Worm (Caenorhabditis elegans): Measurements from ENCODE around the gene VZK822L.2.
A peak's percentile ranks its signal among the peaks of the same experiment; 100 is the strongest.

The VZK822L.2 gene

DNA sequence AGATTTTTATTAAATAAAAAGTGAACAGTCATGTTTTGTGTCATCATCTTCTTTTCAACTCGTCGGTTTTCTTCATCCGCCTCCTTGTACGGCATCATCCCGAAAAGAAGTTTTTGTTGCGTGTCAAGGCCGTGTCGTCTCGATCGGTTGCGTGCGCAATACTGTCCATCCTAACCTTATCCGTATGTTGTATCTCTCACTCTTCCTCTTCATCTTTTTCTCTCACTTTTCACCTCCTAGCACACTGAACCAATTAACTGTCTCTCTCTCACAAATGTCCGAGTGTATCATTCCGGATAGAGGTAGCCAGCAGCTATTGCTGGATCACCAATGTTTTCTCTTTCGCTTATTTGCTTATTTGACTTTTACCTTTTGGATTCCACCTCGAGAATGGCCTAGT lies 28.3 kb upstream of the VZK822L.2 start:
- TF ChIP-seq unc-62 (GFP tag; optimal IDR thresholded peaks at IDR 0.05) (peak; percentile 41), ztf-11 (tag; optimal IDR thresholded peaks at IDR 0.05) (no peak), nhr-237 (tag; optimal IDR thresholded peaks at IDR 0.05) (no peak), ham-2 (GFP tag; optimal IDR thresholded peaks at IDR 0.05) (peak; percentile 94), elt-3 (tag; optimal IDR thresholded peaks at IDR 0.05) (no peak), elt-1 (tag; optimal IDR thresholded peaks at IDR 0.05; ENCODE audit: borderline replicate concordance, insufficient read depth) (peak; percentile 75), blmp-1 (tag; optimal IDR thresholded peaks at IDR 0.05) (peak; percentile 63), bed-3 (GFP tag; optimal IDR thresholded peaks at IDR 0.05) (no peak), lsy-2 (tag; optimal IDR thresholded peaks at IDR 0.05) (no peak), hlh-1 (tag; optimal IDR thresholded peaks at IDR 0.05) (no peak), pha-4 (tag; optimal IDR thresholded peaks at IDR 0.05) (no peak)

DNA sequence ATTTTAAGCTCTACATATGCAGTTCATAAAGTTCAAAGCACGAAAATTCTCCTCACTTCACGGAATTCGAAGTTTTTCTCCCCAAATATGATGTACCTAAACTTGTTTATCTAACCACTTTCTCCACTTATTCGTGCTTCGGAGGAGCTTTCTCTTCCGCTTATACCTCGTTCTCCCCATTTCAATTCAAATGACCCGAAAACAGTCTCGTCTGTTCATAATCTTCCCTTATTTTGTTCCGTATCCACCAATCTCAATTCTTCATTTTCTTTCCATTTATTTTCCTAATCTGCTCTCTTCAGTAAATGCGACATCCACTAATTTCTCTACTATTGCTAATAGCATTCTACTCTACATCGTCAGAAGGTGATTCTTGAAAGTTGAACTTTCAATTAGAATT lies 26.5 kb upstream of the VZK822L.2 start, which contains the start of gene let-653:
Gene let-653 (plus strand): TSS at position 301 of the 400 bp plus-strand sequence.
- peak; percentile 27 for TF ChIP-seq blmp-1 (tag; optimal IDR thresholded peaks at IDR 0.05)
- TF ChIP-seq lin-32 (GFP tag; optimal IDR thresholded peaks at IDR 0.05): no peak

DNA sequence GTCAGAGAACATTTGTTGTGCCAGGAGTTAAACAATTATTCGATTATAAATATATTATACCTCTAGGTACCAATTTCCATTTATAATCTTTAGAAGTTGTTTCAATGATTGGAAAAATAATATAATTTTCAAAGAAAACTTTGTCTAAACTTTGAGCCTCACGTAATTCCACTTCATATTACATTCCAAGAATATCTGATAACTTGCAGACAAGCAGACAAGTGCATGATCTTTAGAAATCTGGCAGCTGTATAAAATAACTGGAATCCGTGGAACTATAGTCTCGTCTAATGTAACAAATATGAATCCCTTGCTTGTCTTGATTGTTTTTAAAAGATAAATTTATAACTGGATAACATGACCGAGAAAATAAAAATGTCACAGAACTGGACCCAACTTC lies 19.3 kb upstream of the VZK822L.2 start:
- no peak for TF ChIP-seq M03D4.4 (tag; optimal IDR thresholded peaks at IDR 0.05)
- no peak for TF ChIP-seq pha-4 (tag; optimal IDR thresholded peaks at IDR 0.05)
- TF ChIP-seq cnd-1 (tag; optimal IDR thresholded peaks at IDR 0.05): no peak
- TF ChIP-seq zip-8 (tag; optimal IDR thresholded peaks at IDR 0.05): no peak
- no peak for TF ChIP-seq lin-13 (tag; optimal IDR thresholded peaks at IDR 0.05)
- no peak for TF ChIP-seq mls-2 (tag; optimal IDR thresholded peaks at IDR 0.05)
- TF ChIP-seq ztf-11 (tag; optimal IDR thresholded peaks at IDR 0.05): no peak
- TF ChIP-seq bed-3 (GFP tag; optimal IDR thresholded peaks at IDR 0.05): no peak
- no peak for TF ChIP-seq mep-1 (tag; optimal IDR thresholded peaks at IDR 0.05)
- no peak for TF ChIP-seq elt-3 (tag; optimal IDR thresholded peaks at IDR 0.05)
- TF ChIP-seq ceh-39 (tag; optimal IDR thresholded peaks at IDR 0.05): no peak
- no peak for TF ChIP-seq nhr-237 (tag; optimal IDR thresholded peaks at IDR 0.05)

DNA sequence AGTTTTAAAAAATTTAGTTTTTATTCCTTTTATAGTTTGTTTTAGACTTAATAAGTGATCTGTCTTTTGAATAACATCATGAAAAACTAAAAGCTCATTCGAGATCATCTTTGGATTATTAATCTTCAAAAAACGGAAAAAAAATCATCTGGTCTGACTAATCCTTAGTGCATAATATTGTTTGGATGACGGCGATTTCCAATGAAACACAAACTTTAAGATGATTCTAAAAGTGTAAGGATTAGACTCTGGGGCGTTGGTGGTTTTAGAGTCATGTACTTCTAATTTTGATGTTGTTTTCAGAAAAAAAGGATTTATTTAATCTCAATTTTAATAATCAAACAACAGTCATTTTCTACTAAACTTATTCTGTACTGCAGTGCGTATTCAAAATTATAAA lies 18.5 kb upstream of the VZK822L.2 start:
- no peak for TF ChIP-seq lsy-2 (tag; optimal IDR thresholded peaks at IDR 0.05)
- TF ChIP-seq ceh-43 (GFP tag; optimal IDR thresholded peaks at IDR 0.05): no peak
- TF ChIP-seq ceh-83 (GFP tag; optimal IDR thresholded peaks at IDR 0.05): no peak
- no peak for TF ChIP-seq sptf-1 (tag; optimal IDR thresholded peaks at IDR 0.05)
- no peak for TF ChIP-seq nhr-76 (tag; optimal IDR thresholded peaks at IDR 0.05)
- no peak for TF ChIP-seq nhr-28 (tag; optimal IDR thresholded peaks at IDR 0.05)
- TF ChIP-seq flh-1 (GFP tag; optimal IDR thresholded peaks at IDR 0.05): no peak
- no peak for TF ChIP-seq ces-1 (GFP tag; optimal IDR thresholded peaks at IDR 0.05)
- no peak for TF ChIP-seq sem-2 (GFP tag; optimal IDR thresholded peaks at IDR 0.05)
- no peak for TF ChIP-seq lin-13 (tag; optimal IDR thresholded peaks at IDR 0.05)
- TF ChIP-seq lin-32 (GFP tag; optimal IDR thresholded peaks at IDR 0.05): no peak
- no peak for TF ChIP-seq ztf-11 (tag; optimal IDR thresholded peaks at IDR 0.05)
- no peak for TF ChIP-seq mab-5 (tag; optimal IDR thresholded peaks at IDR 0.05)

DNA sequence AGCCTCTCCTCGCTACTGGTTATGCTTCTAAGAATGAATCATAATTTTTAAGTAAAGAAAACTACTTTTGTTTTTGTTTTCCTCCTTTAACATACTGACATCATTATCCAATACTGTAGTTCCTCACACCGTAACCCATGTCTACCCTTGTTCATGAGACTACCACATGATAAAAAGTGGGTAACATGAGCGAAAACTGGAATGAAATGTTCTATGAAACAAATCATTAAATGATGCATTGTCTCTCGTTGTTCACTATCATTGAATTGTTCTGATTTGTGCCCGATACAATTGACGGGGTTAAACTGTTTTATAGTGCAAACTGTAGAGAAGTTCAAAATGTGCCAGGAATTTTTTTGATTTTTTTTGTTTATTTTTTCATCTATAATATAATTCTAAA lies 14.1 kb upstream of the VZK822L.2 start:
- TF ChIP-seq sptf-1 (tag; optimal IDR thresholded peaks at IDR 0.05): no peak
- TF ChIP-seq snpc-4 (tag; optimal IDR thresholded peaks at IDR 0.05): no peak
- TF ChIP-seq ces-1 (GFP tag; optimal IDR thresholded peaks at IDR 0.05): no peak
- TF ChIP-seq blmp-1 (tag; optimal IDR thresholded peaks at IDR 0.05): no peak
- no peak for TF ChIP-seq elt-1 (tag; optimal IDR thresholded peaks at IDR 0.05; ENCODE audit: borderline replicate concordance, insufficient read depth)
- no peak for TF ChIP-seq unc-62 (GFP tag; optimal IDR thresholded peaks at IDR 0.05)
- TF ChIP-seq nhr-12 (tag; optimal IDR thresholded peaks at IDR 0.05): no peak
- TF ChIP-seq bed-3 (GFP tag; optimal IDR thresholded peaks at IDR 0.05): no peak

DNA sequence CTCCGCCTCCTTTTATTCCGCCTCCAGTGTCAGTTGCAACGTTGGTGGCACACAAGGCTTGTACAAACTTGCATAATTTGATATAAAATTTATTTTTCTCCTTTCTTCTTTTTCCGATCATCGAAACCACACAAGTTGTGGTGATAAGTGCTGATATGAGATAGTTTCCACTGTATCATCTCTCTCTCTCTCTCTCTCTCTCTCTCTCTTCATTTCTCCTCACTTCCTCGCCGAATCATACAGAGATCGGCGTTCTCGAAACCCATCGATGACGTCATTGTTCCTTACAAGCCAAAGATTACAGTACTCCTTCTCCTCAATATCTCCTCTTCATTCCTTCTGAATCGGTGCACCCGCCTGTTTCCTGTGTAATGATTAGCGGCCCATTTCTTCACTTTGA lies 12.5 kb upstream of the VZK822L.2 start, which contains the start of gene nhr-43:
Gene nhr-43 (plus strand): TSS at position 233 of the 400 bp plus-strand sequence.
- TF ChIP-seq ham-2 (GFP tag; optimal IDR thresholded peaks at IDR 0.05) (peak; percentile 12), unc-120 (tag; optimal IDR thresholded peaks at IDR 0.05; ENCODE audit: poor library complexity, severe bottlenecking) (no peak)
